Fruit fly (Drosophila melanogaster) whole organism, prepupa: ENCODE data around the gene tey.

Source experiments
- Blimp-1 ChIP-seq: fragments of 200-800 bp; sonication (Bioruptor generic); optimal IDR thresholded peaks from 3 replicates; lab custom pipeline; 2017; ENCODE audit warnings: missing biosample characterization, missing genetic modification characterization, mild to moderate bottlenecking, moderate library complexity, missing genetic modification reagents
- CG10631 ChIP-seq: fragments of 200-800 bp; sonication (Bioruptor generic); optimal IDR thresholded peaks from 2 replicates; lab custom pipeline; 2016; ENCODE audit warnings: missing biosample characterization, missing genetic modification characterization
- CG10669 ChIP-seq: fragments of 200-800 bp; sonication (Bioruptor generic); optimal IDR thresholded peaks from 3 replicates; lab custom pipeline; 2018; ENCODE audit warnings: missing biosample characterization, mild to moderate bottlenecking, missing genetic modification characterization, moderate library complexity
- CG11762 ChIP-seq: fragments of 200-800 bp; sonication (Bioruptor generic); optimal IDR thresholded peaks from 3 replicates; lab custom pipeline; 2016; ENCODE audit warnings: missing biosample characterization, missing genetic modification characterization; ENCODE audit not compliant: insufficient read depth
- CG11902 ChIP-seq: fragments of 200-800 bp; sonication (Bioruptor generic); optimal IDR thresholded peaks from 3 replicates; lab custom pipeline; 2016; ENCODE audit warnings: missing biosample characterization, missing genetic modification characterization
- CG15336 ChIP-seq: fragments of 200-800 bp; sonication (Bioruptor generic); IDR thresholded peaks from 2 replicates; pipeline ENCODE4 v1.3.6; 2022; ENCODE audit warnings: missing biosample characterization, missing genetic modification characterization
- CG16779 ChIP-seq: fragments of 200-800 bp; sonication (Bioruptor generic); optimal IDR thresholded peaks from 3 replicates; lab custom pipeline; 2017; ENCODE audit warnings: missing biosample characterization, mild to moderate bottlenecking, missing genetic modification characterization
- CG3032 ChIP-seq: fragments of 200-800 bp; optimal IDR thresholded peaks from 2 replicates; lab custom pipeline; 2019; ENCODE audit warnings: missing biosample characterization, mild to moderate bottlenecking, missing genetic modification characterization, moderate library complexity
- CG31627 ChIP-seq: fragments of 200-800 bp; sonication (Bioruptor generic); optimal IDR thresholded peaks from 3 replicates; lab custom pipeline; 2016; ENCODE audit warnings: missing biosample characterization, missing genetic modification characterization
- CG32006 ChIP-seq: fragments of 200-800 bp; sonication (Bioruptor generic); optimal IDR thresholded peaks from 3 replicates; lab custom pipeline; 2017; ENCODE audit warnings: missing biosample characterization, mild to moderate bottlenecking, missing genetic modification characterization
- CG34406 ChIP-seq: fragments of 200-800 bp; sonication (Bioruptor generic); optimal IDR thresholded peaks from 3 replicates; lab custom pipeline; 2016; ENCODE audit warnings: missing biosample characterization, missing genetic modification characterization
- CG3919 ChIP-seq: fragments of 200-800 bp; sonication (Bioruptor generic); optimal IDR thresholded peaks from 3 replicates; lab custom pipeline; 2016; ENCODE audit warnings: missing biosample characterization, missing genetic modification characterization
- CG4318 ChIP-seq: fragments of 200-800 bp; sonication (Bioruptor generic); optimal IDR thresholded peaks from 3 replicates; lab custom pipeline; 2017; ENCODE audit warnings: missing biosample characterization, mild to moderate bottlenecking, missing genetic modification characterization
- CG6276 ChIP-seq: fragments of 200-800 bp; sonication (Bioruptor generic); optimal IDR thresholded peaks from 2 replicates; lab custom pipeline; 2017; ENCODE audit warnings: missing biosample characterization, mild to moderate bottlenecking, missing genetic modification characterization
- CG6792 ChIP-seq: fragments of 200-800 bp; sonication (Bioruptor generic); optimal IDR thresholded peaks from 3 replicates; lab custom pipeline; 2016; ENCODE audit warnings: missing biosample characterization, missing genetic modification characterization
- CG6854 ChIP-seq: fragments of 200-800 bp; sonication (Bioruptor generic); optimal IDR thresholded peaks from 2 replicates; lab custom pipeline; 2017; ENCODE audit warnings: missing biosample characterization, mild to moderate bottlenecking, missing genetic modification characterization
- CG7368 ChIP-seq: fragments of 200-800 bp; sonication (Bioruptor generic); optimal IDR thresholded peaks from 3 replicates; lab custom pipeline; 2016; ENCODE audit warnings: missing biosample characterization, missing genetic modification characterization
- CG8632 ChIP-seq: fragments of 200-800 bp; sonication (Bioruptor generic); optimal IDR thresholded peaks from 3 replicates; lab custom pipeline; 2016; ENCODE audit warnings: missing biosample characterization, missing genetic modification characterization
- CG9139 ChIP-seq: fragments of 200-800 bp; sonication (Bioruptor generic); optimal IDR thresholded peaks from 3 replicates; lab custom pipeline; 2017; ENCODE audit warnings: missing biosample characterization, mild to moderate bottlenecking, missing genetic modification characterization
- Eip75B ChIP-seq: fragments of 200-800 bp; sonication (Bioruptor generic); optimal IDR thresholded peaks from 3 replicates; lab custom pipeline; 2016; ENCODE audit warnings: missing biosample characterization, missing genetic modification characterization
- Eip93F ChIP-seq: fragments of 200-800 bp; sonication (Bioruptor generic); optimal IDR thresholded peaks from 2 replicates; lab custom pipeline; 2016; ENCODE audit warnings: missing biosample characterization, mild to moderate bottlenecking, missing genetic modification characterization
- Ets21C ChIP-seq: fragments of 200-800 bp; sonication (Bioruptor generic); optimal IDR thresholded peaks from 3 replicates; lab custom pipeline; 2016; ENCODE audit warnings: missing biosample characterization, missing genetic modification characterization
- Ets96B ChIP-seq: fragments of 200-800 bp; optimal IDR thresholded peaks from 2 replicates; lab custom pipeline; 2019; ENCODE audit warnings: missing biosample characterization, mild to moderate bottlenecking, missing genetic modification characterization, moderate library complexity
- Hr38 ChIP-seq: sonication (Bioruptor generic); optimal IDR thresholded peaks from 2 replicates; lab custom pipeline; 2016; ENCODE audit warnings: missing biosample characterization, missing genetic modification characterization
- Hr4 ChIP-seq: fragments of 200-800 bp; sonication (Bioruptor generic); optimal IDR thresholded peaks from 3 replicates; lab custom pipeline; 2016; ENCODE audit warnings: missing biosample characterization, missing genetic modification characterization
- Lpt ChIP-seq: fragments of 200-800 bp; sonication (Bioruptor generic); optimal IDR thresholded peaks from 3 replicates; lab custom pipeline; 2016; ENCODE audit warnings: missing biosample characterization, missing genetic modification characterization
- Smox ChIP-seq: fragments of 200-800 bp; sonication (Bioruptor generic); optimal IDR thresholded peaks from 3 replicates; lab custom pipeline; 2016; ENCODE audit warnings: missing biosample characterization, missing genetic modification characterization
- Sox102F ChIP-seq: fragments of 200-800 bp; sonication (Bioruptor generic); optimal IDR thresholded peaks from 2 replicates; lab custom pipeline; 2016; ENCODE audit warnings: missing biosample characterization, mild to moderate bottlenecking, missing genetic modification characterization
- Sox14 ChIP-seq: fragments of 200-800 bp; sonication (Bioruptor generic); optimal IDR thresholded peaks from 3 replicates; lab custom pipeline; 2016; ENCODE audit warnings: missing biosample characterization, missing genetic modification characterization
- Sox15 ChIP-seq: fragments of 200-800 bp; sonication (Bioruptor generic); optimal IDR thresholded peaks from 3 replicates; lab custom pipeline; 2016; ENCODE audit warnings: missing biosample characterization, missing genetic modification characterization
- acj6 ChIP-seq: fragments of 200-800 bp; sonication (Bioruptor generic); optimal IDR thresholded peaks from 3 replicates; lab custom pipeline; 2016; ENCODE audit warnings: missing biosample characterization, missing genetic modification characterization
- cyc ChIP-seq: fragments of 200-800 bp; sonication (Bioruptor generic); optimal IDR thresholded peaks from 3 replicates; lab custom pipeline; 2016; ENCODE audit warnings: missing biosample characterization, missing genetic modification characterization
- dac ChIP-seq: fragments of 200-800 bp; sonication (Bioruptor generic); optimal IDR thresholded peaks from 2 replicates; lab custom pipeline; 2017; ENCODE audit warnings: missing biosample characterization, mild to moderate bottlenecking, missing genetic modification characterization
- esn ChIP-seq: fragments of 200-800 bp; sonication (Bioruptor generic); optimal IDR thresholded peaks from 2 replicates; lab custom pipeline; 2016; ENCODE audit warnings: missing biosample characterization, mild to moderate bottlenecking, missing genetic modification characterization, moderate library complexity
- fkh ChIP-seq: fragments of 200-800 bp; sonication (Bioruptor generic); optimal IDR thresholded peaks from 3 replicates; lab custom pipeline; 2017; ENCODE audit warnings: missing biosample characterization, mild to moderate bottlenecking, missing genetic modification characterization, moderate library complexity
- lz ChIP-seq: fragments of 200-800 bp; sonication (Bioruptor generic); optimal IDR thresholded peaks from 3 replicates; lab custom pipeline; 2016; ENCODE audit warnings: missing biosample characterization, missing genetic modification characterization
- net ChIP-seq: fragments of 200-800 bp; sonication (Bioruptor generic); optimal IDR thresholded peaks from 3 replicates; lab custom pipeline; 2016; ENCODE audit warnings: missing biosample characterization, missing genetic modification characterization
- pdm3 ChIP-seq: fragments of 200-800 bp; sonication (Bioruptor generic); optimal IDR thresholded peaks from 3 replicates; lab custom pipeline; 2016; ENCODE audit warnings: missing biosample characterization, missing genetic modification characterization
- spab ChIP-seq: fragments of 200-800 bp; sonication (Bioruptor generic); optimal IDR thresholded peaks from 2 replicates; lab custom pipeline; 2017; ENCODE audit warnings: missing biosample characterization, mild to moderate bottlenecking, missing genetic modification characterization, missing genetic modification reagents
- ss ChIP-seq, 2 experiments: fragments of 200-800 bp; sonication (Bioruptor generic); optimal IDR thresholded peaks; 2 replicates in 1 of 2; 3 replicates in 1 of 2; lab custom pipeline; 2017 to 2018; ENCODE audit warnings: mild to moderate bottlenecking in 2 of 2, missing biosample characterization in 2 of 2, missing genetic modification characterization in 2 of 2, moderate library complexity in 1 of 2
- topi ChIP-seq: fragments of 200-800 bp; sonication (Bioruptor generic); optimal IDR thresholded peaks from 3 replicates; lab custom pipeline; 2016; ENCODE audit warnings: missing biosample characterization, missing genetic modification characterization
- vri ChIP-seq: fragments of 200-800 bp; sonication (Bioruptor generic); optimal IDR thresholded peaks from 3 replicates; lab custom pipeline; 2016; ENCODE audit warnings: missing biosample characterization, mild to moderate bottlenecking, missing genetic modification characterization

The tey gene

DNA sequence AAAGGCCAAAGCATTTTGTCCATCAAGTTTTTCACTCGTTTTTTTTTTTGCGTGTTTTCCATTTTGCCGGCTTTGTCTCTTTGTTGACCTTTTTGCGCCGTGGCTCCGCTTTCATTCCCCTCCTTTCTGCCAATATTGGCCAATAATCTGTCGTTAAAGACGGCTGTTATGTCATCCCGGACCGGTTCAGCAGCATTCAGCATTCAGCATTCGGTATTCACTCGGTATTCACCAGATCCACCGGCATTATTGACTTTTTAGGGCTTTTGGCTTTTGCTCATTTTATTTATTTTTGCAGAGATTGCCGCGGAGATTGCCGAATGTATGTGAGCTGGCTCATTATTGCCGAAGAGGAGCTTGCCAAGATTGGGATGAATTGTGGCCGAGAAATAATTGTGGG, 39.4 kb upstream of the tey start (continued):
- TF ChIP-seq CG10669 (GFP tag; lab: Kevin White, UChicago) (no peak), net (GFP tag; lab: Kevin White, UChicago) (no peak), cyc (GFP tag; lab: Kevin White, UChicago) (no peak), CG32006 (GFP tag; lab: Kevin White, UChicago) (no peak), Sox14 (GFP tag; lab: Kevin White, UChicago) (peak; percentile 24), pdm3 (GFP tag; lab: Kevin White, UChicago) (no peak), CG9139 (GFP tag; lab: Kevin White, UChicago) (no peak), esn (GFP tag; lab: Kevin White, UChicago) (peak; percentile 11), Smox (GFP tag; lab: Kevin White, UChicago) (peak; percentile 2), Ets96B (no peak), Blimp-1 (GFP tag; lab: Kevin White, UChicago) (no peak), ss (GFP tag; optimal IDR thresholded peaks at IDR 0.05; lab: Kevin White, UChicago) (peak in 1 of 2 experiments; percentile 3), CG16779 (tag; lab: Kevin White, UChicago) (no peak), Hr38 (GFP tag; lab: Kevin White, UChicago) (no peak), CG6276 (GFP tag; lab: Kevin White, UChicago) (no peak), CG11902 (no peak), CG15336 (GFP tag; lab: Robert Waterston, UW) (no peak), CG7368 (GFP tag; lab: Kevin White, UChicago) (no peak), Sox15 (GFP tag; lab: Kevin White, UChicago) (no peak), CG11762 (GFP tag; lab: Kevin White, UChicago) (no peak), CG4318 (GFP tag; lab: Kevin White, UChicago) (no peak), CG6854 (GFP tag; lab: Kevin White, UChicago) (peak; percentile 26), Lpt (GFP tag; lab: Kevin White, UChicago) (no peak), dac (GFP tag; lab: Kevin White, UChicago) (no peak), fkh (GFP tag; lab: Kevin White, UChicago) (no peak), CG31627 (no peak), Ets21C (GFP tag; lab: Kevin White, UChicago) (no peak), Eip75B (GFP tag; lab: Kevin White, UChicago) (no peak), vri (GFP tag; lab: Kevin White, UChicago) (peak; percentile 98), CG34406 (no peak), topi (GFP tag; lab: Kevin White, UChicago) (no peak), CG8632 (no peak)

DNA sequence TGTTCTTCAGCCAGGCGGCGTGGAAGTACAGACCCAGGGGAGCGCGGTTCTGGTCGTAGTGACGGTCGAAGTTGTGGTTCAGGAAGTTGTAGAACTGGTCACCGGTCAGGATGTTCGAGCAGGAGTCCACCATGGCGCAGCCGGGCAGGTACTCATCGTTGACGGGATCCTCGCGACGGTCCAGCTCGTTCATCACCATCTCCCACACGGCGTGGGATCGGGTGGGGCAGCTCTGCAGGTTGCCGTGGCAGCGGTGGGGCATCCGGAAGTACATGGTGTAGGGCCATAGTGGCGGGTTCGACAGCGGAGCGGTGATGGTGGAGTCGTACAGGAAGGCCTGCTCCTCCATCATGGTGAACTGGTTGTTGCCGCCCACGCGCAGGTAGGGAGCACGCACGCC, 37.8 kb upstream of the tey start:
- no peak for TF ChIP-seq CG4318 (GFP tag; lab: Kevin White, UChicago)
- TF ChIP-seq Eip93F (GFP tag; lab: Kevin White, UChicago), result no peak

DNA sequence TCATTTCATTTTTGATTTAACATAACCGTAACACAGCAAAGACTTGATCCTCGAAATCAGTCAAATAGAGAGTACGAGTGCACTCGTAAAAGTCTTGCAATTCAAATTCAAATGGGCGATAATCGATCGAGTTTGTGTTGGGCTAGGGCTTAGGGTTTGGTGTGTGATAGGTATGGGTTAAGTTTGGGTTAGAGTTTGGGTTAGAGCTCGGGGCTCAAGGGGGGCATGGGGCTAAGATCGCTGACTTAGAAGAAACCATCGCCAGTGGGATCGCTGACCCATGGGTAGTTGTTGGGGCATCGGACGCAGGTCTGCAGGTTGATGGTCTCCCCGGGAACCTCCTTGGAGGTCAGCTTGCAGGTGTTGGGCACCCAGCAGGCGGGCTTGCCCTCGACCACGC, 37.2 kb upstream of the tey start:
- TF ChIP-seq dac (GFP tag; lab: Kevin White, UChicago), result no peak
- TF ChIP-seq Sox102F (GFP tag; lab: Kevin White, UChicago), result no peak
- TF ChIP-seq lz, result no peak
- no peak for TF ChIP-seq CG10631 (GFP tag; lab: Kevin White, UChicago)
- TF ChIP-seq CG3919 (GFP tag; lab: Kevin White, UChicago), result no peak
- TF ChIP-seq CG11902, result no peak
- no peak for TF ChIP-seq Hr38 (GFP tag; lab: Kevin White, UChicago)
- no peak for TF ChIP-seq fkh (GFP tag; lab: Kevin White, UChicago)
- TF ChIP-seq Smox (GFP tag; lab: Kevin White, UChicago), result no peak
- no peak for TF ChIP-seq Sox15 (GFP tag; lab: Kevin White, UChicago)
- no peak for TF ChIP-seq CG10669 (GFP tag; lab: Kevin White, UChicago)
- no peak for TF ChIP-seq CG32006 (GFP tag; lab: Kevin White, UChicago)
- TF ChIP-seq acj6, result no peak
- TF ChIP-seq CG7368 (GFP tag; lab: Kevin White, UChicago), result no peak
- no peak for TF ChIP-seq CG6792 (GFP tag; lab: Kevin White, UChicago)
- TF ChIP-seq pdm3 (GFP tag; lab: Kevin White, UChicago), result no peak
- TF ChIP-seq esn (GFP tag; lab: Kevin White, UChicago), result no peak
- TF ChIP-seq CG3032 (tag; lab: Kevin White, UChicago), result no peak
- no peak for TF ChIP-seq Hr4 (GFP tag; lab: Kevin White, UChicago)
- no peak for TF ChIP-seq spab (GFP tag; lab: Kevin White, UChicago)
